Fruit fly (Drosophila melanogaster) whole organism, embryonic: ENCODE results near the gene Pss.

Experiments used
- Adf1 ChIP-seq: fragments of 200-800 bp; sonication (Bioruptor generic); IDR thresholded peaks from 2 replicates; pipeline ENCODE4 v1.3.6; 2022; ENCODE audit warnings: missing biosample characterization, missing genetic modification characterization
- Asciz ChIP-seq: fragments of 200-800 bp; sonication (Bioruptor generic); optimal IDR thresholded peaks from 2 replicates; lab custom pipeline; 2017; ENCODE audit warnings: missing biosample characterization, mild to moderate bottlenecking, missing genetic modification characterization, missing genetic modification reagents
- Awh ChIP-seq: fragments of 200-800 bp; sonication (Bioruptor generic); IDR thresholded peaks from 2 replicates; pipeline ENCODE4, ENCODE4 v1.3.6; 2022; ENCODE audit warnings: missing biosample characterization, missing genetic modification characterization
- CG10274 ChIP-seq: fragments of 200-800 bp; sonication (Bioruptor generic); optimal IDR thresholded peaks from 3 replicates; lab custom pipeline; 2017; ENCODE audit warnings: missing biosample characterization, mild to moderate bottlenecking, missing genetic modification characterization
- CG15514 ChIP-seq: fragments of 200-800 bp; sonication (Bioruptor generic); optimal IDR thresholded peaks from 3 replicates; lab custom pipeline; 2017; ENCODE audit warnings: missing biosample characterization, missing genetic modification characterization, mild to moderate bottlenecking, moderate library complexity, missing genetic modification reagents
- CG16815 ChIP-seq: fragments of 200-800 bp; sonication (Bioruptor generic); optimal IDR thresholded peaks from 3 replicates; lab custom pipeline; 2017; ENCODE audit warnings: missing biosample characterization, mild to moderate bottlenecking, missing genetic modification characterization
- CG17359 ChIP-seq: fragments of 200-800 bp; sonication (Bioruptor generic); optimal IDR thresholded peaks from 3 replicates; lab custom pipeline; 2018; ENCODE audit warnings: missing biosample characterization, mild to moderate bottlenecking, missing genetic modification characterization, moderate library complexity
- CG18262 ChIP-seq: fragments of 200-800 bp; optimal IDR thresholded peaks from 3 replicates; lab custom pipeline; 2019; ENCODE audit warnings: missing biosample characterization, mild to moderate bottlenecking, missing genetic modification characterization, moderate library complexity
- CG30403 ChIP-seq: fragments of 200-800 bp; sonication (Bioruptor generic); optimal IDR thresholded peaks from 3 replicates; lab custom pipeline; 2016; ENCODE audit warnings: missing biosample characterization, missing genetic modification characterization
- CG33213 ChIP-seq: fragments of 200-800 bp; sonication (Bioruptor generic); optimal IDR thresholded peaks from 3 replicates; lab custom pipeline; 2016; ENCODE audit warnings: missing biosample characterization, missing genetic modification characterization
- CG34376 ChIP-seq: fragments of 200-800 bp; sonication (Bioruptor generic); optimal IDR thresholded peaks from 2 replicates; lab custom pipeline; 2018; ENCODE audit warnings: missing biosample characterization, mild to moderate bottlenecking, missing genetic modification characterization
- CG4617 ChIP-seq: fragments of 200-800 bp; sonication (Bioruptor generic); optimal IDR thresholded peaks from 3 replicates; lab custom pipeline; 2016; ENCODE audit warnings: missing biosample characterization, missing genetic modification characterization, borderline replicate concordance
- CG6254 ChIP-seq: fragments of 200-800 bp; sonication (Bioruptor generic); optimal IDR thresholded peaks from 3 replicates; lab custom pipeline; 2017; ENCODE audit warnings: mild to moderate bottlenecking, missing biosample characterization, missing genetic modification reagents, missing genetic modification characterization
- CG6272 ChIP-seq: fragments of 200-800 bp; sonication (Bioruptor generic); IDR thresholded peaks from 2 replicates; pipeline ENCODE4 v1.3.6; 2022; ENCODE audit warnings: missing biosample characterization, missing genetic modification characterization
- CG6689 ChIP-seq: fragments of 200-800 bp; sonication (Bioruptor generic); IDR thresholded peaks from 2 replicates; pipeline ENCODE4 v1.3.6; 2022; ENCODE audit warnings: missing biosample characterization, missing genetic modification characterization
- CG7556 ChIP-seq: fragments of 200-800 bp; sonication (Bioruptor generic); optimal IDR thresholded peaks from 2 replicates; lab custom pipeline; 2017; ENCODE audit warnings: missing biosample characterization, mild to moderate bottlenecking, missing genetic modification characterization
- CG9609 ChIP-seq: fragments of 200-800 bp; sonication (Bioruptor generic); optimal IDR thresholded peaks from 3 replicates; lab custom pipeline; 2016; ENCODE audit warnings: missing biosample characterization, missing genetic modification characterization
- D19A ChIP-seq: fragments of 200-800 bp; optimal IDR thresholded peaks from 3 replicates; lab custom pipeline; 2019; ENCODE audit warnings: missing biosample characterization, mild to moderate bottlenecking, missing genetic modification characterization, moderate library complexity
- Dek ChIP-seq: fragments of 200-800 bp; sonication (Bioruptor generic); optimal IDR thresholded peaks from 3 replicates; lab custom pipeline; 2019; ENCODE audit warnings: missing biosample characterization, mild to moderate bottlenecking, missing genetic modification characterization, moderate library complexity
- Dref ChIP-seq: fragments of 200-800 bp; sonication (Bioruptor generic); IDR thresholded peaks from 2 replicates; pipeline ENCODE4 v1.3.6; 2022; ENCODE audit warnings: missing biosample characterization, missing genetic modification characterization
- HLH4C ChIP-seq: fragments of 200-800 bp; sonication (Bioruptor generic); IDR thresholded peaks from 3 replicates; pipeline ENCODE4 v1.3.6; 2022; ENCODE audit warnings: missing biosample characterization, missing genetic modification characterization; ENCODE audit not compliant: partially characterized antibody
- Hr78 ChIP-seq, 2 experiments: fragments of 200-800 bp in 1 of 2; fragments of >200 bp in 1 of 2; sonication (Bioruptor generic) in 1 of 2; optimal IDR thresholded peaks; 2 replicates each; lab custom pipeline; 2017 to 2019; ENCODE audit warnings: missing biosample characterization in 2 of 2, missing genetic modification characterization in 2 of 2, mild to moderate bottlenecking in 1 of 2, moderate library complexity in 1 of 2
- Kr ChIP-seq: fragments of 200-800 bp; sonication (Bioruptor generic); optimal IDR thresholded peaks from 2 replicates; lab custom pipeline; 2017; ENCODE audit warnings: missing biosample characterization, mild to moderate bottlenecking, missing genetic modification characterization
- Mad ChIP-seq: fragments of 200-800 bp; sonication (Bioruptor generic); optimal IDR thresholded peaks from 2 replicates; lab custom pipeline; 2016; ENCODE audit warnings: missing biosample characterization, missing genetic modification characterization
- Max ChIP-seq: fragments of 200-800 bp; sonication (Bioruptor generic); optimal IDR thresholded peaks from 2 replicates; lab custom pipeline; 2016; ENCODE audit warnings: missing biosample characterization, mild to moderate bottlenecking, missing genetic modification characterization
- NK7.1 ChIP-seq: fragments of 200-800 bp; sonication (Bioruptor generic); optimal IDR thresholded peaks from 3 replicates; lab custom pipeline; 2016; ENCODE audit warnings: missing biosample characterization, missing genetic modification characterization
- Sox102F ChIP-seq: fragments of 200-800 bp; sonication (Bioruptor generic); optimal IDR thresholded peaks from 2 replicates; lab custom pipeline; 2018; ENCODE audit warnings: missing biosample characterization, mild to moderate bottlenecking, missing genetic modification characterization, moderate library complexity
- ase ChIP-seq: fragments of 200-800 bp; sonication (Bioruptor generic); IDR thresholded peaks from 3 replicates; pipeline ENCODE4 v1.3.6; 2022; ENCODE audit warnings: missing biosample characterization, missing genetic modification characterization
- bsh ChIP-seq, 2 experiments: fragments of 200-800 bp; sonication (Bioruptor generic); optimal IDR thresholded peaks; 2 replicates each; lab custom pipeline; 2017 to 2018; ENCODE audit warnings: mild to moderate bottlenecking in 2 of 2, missing biosample characterization in 2 of 2, missing genetic modification characterization in 2 of 2, moderate library complexity in 1 of 2
- cg ChIP-seq: fragments of 200-800 bp; sonication (Bioruptor generic); optimal IDR thresholded peaks from 3 replicates; lab custom pipeline; 2019; ENCODE audit warnings: missing biosample characterization, mild to moderate bottlenecking, missing genetic modification characterization, moderate library complexity
- ci ChIP-seq: fragments of 200-800 bp; sonication (Bioruptor generic); IDR thresholded peaks from 3 replicates; pipeline ENCODE4 v1.3.6; 2022; ENCODE audit warnings: missing biosample characterization, missing genetic modification characterization
- da ChIP-seq: fragments of 200-800 bp; sonication (Bioruptor generic); optimal IDR thresholded peaks from 2 replicates; lab custom pipeline; 2016; ENCODE audit warnings: missing biosample characterization, missing genetic modification characterization
- dan ChIP-seq: fragments of 200-800 bp; sonication (Bioruptor generic); IDR thresholded peaks from 2 replicates; pipeline ENCODE4 v1.3.6; 2022; ENCODE audit warnings: missing biosample characterization, missing genetic modification characterization
- dmrt11E ChIP-seq: fragments of 200-800 bp; sonication (Bioruptor generic); optimal IDR thresholded peaks from 3 replicates; lab custom pipeline; 2018; ENCODE audit warnings: missing biosample characterization, mild to moderate bottlenecking, missing genetic modification characterization, moderate library complexity
- exex ChIP-seq: fragments of 200-800 bp; sonication (Bioruptor generic); optimal IDR thresholded peaks from 4 replicates; lab custom pipeline; 2018; ENCODE audit warnings: missing biosample characterization, mild to moderate bottlenecking, missing genetic modification characterization, moderate library complexity
- ftz-f1 ChIP-seq: fragments of 200-800 bp; sonication (Bioruptor generic); optimal IDR thresholded peaks from 2 replicates; lab custom pipeline; 2016; ENCODE audit warnings: missing biosample characterization, missing genetic modification characterization
- gcm2 ChIP-seq: fragments of 200-800 bp; sonication (Bioruptor generic); optimal IDR thresholded peaks from 2 replicates; lab custom pipeline; 2016; ENCODE audit warnings: missing biosample characterization, missing genetic modification characterization
- her ChIP-seq: fragments of 200-800 bp; sonication (Bioruptor generic); optimal IDR thresholded peaks from 2 replicates; lab custom pipeline; 2016; ENCODE audit warnings: missing biosample characterization, missing genetic modification characterization
- knrl ChIP-seq: fragments of 200-800 bp; sonication (Bioruptor generic); IDR thresholded peaks from 3 replicates; pipeline ENCODE4 v1.3.6; 2022; ENCODE audit warnings: missing biosample characterization, missing genetic modification characterization; ENCODE audit not compliant: partially characterized antibody
- lab ChIP-seq: fragments of 200-800 bp; sonication (Bioruptor generic); optimal IDR thresholded peaks from 3 replicates; lab custom pipeline; 2017; ENCODE audit warnings: missing biosample characterization, missing genetic modification characterization, mild to moderate bottlenecking, moderate library complexity, missing genetic modification reagents
- mam ChIP-seq: fragments of 200-800 bp; sonication (Bioruptor generic); optimal IDR thresholded peaks from 3 replicates; lab custom pipeline; 2016; ENCODE audit warnings: missing biosample characterization, missing genetic modification characterization
- nmo ChIP-seq: fragments of 200-800 bp; sonication (Bioruptor generic); optimal IDR thresholded peaks from 2 replicates; lab custom pipeline; 2018; ENCODE audit warnings: missing biosample characterization, mild to moderate bottlenecking, missing genetic modification characterization, moderate library complexity
- nom ChIP-seq: fragments of 200-800 bp; sonication (Bioruptor generic); optimal IDR thresholded peaks from 2 replicates; lab custom pipeline; 2017; ENCODE audit warnings: missing biosample characterization, missing genetic modification characterization, mild to moderate bottlenecking, moderate library complexity, missing genetic modification reagents
- phol ChIP-seq: fragments of 200-800 bp; sonication (Bioruptor generic); optimal IDR thresholded peaks from 3 replicates; lab custom pipeline; 2018; ENCODE audit warnings: missing biosample characterization, mild to moderate bottlenecking, missing genetic modification characterization, moderate library complexity
- pros ChIP-seq: fragments of 200-800 bp; sonication (Bioruptor generic); optimal IDR thresholded peaks from 3 replicates; lab custom pipeline; 2019; ENCODE audit warnings: missing biosample characterization, mild to moderate bottlenecking, missing genetic modification characterization, moderate library complexity
- row ChIP-seq: fragments of 200-800 bp; sonication (Bioruptor generic); IDR thresholded peaks from 3 replicates; pipeline ENCODE4 v1.3.6; 2022; ENCODE audit warnings: missing biosample characterization, missing genetic modification characterization
- sens ChIP-seq: fragments of 200-800 bp; sonication (Bioruptor generic); peaks from one replicate; lab custom pipeline; 2016; ENCODE audit warnings: missing biosample characterization, missing genetic modification characterization
- sens-2 ChIP-seq: fragments of 200-800 bp; sonication (Bioruptor generic); IDR thresholded peaks from 2 replicates; pipeline ENCODE4 v1.3.6; 2022; ENCODE audit warnings: missing biosample characterization, missing genetic modification characterization
- tgo ChIP-seq: fragments of 200-800 bp; sonication (Bioruptor generic); IDR thresholded peaks from 3 replicates; pipeline ENCODE4 v1.3.6; 2022; ENCODE audit warnings: missing biosample characterization, missing genetic modification characterization
- tio ChIP-seq: fragments of 200-800 bp; sonication (Bioruptor generic); optimal IDR thresholded peaks from 2 replicates; lab custom pipeline; 2017; ENCODE audit warnings: missing biosample characterization, missing genetic modification characterization, inconsistent platforms
- unpg ChIP-seq: fragments of 200-800 bp; sonication (Bioruptor generic); optimal IDR thresholded peaks from 3 replicates; lab custom pipeline; 2018; ENCODE audit warnings: missing biosample characterization, mild to moderate bottlenecking, missing genetic modification characterization, moderate library complexity

The Pss gene

DNA sequence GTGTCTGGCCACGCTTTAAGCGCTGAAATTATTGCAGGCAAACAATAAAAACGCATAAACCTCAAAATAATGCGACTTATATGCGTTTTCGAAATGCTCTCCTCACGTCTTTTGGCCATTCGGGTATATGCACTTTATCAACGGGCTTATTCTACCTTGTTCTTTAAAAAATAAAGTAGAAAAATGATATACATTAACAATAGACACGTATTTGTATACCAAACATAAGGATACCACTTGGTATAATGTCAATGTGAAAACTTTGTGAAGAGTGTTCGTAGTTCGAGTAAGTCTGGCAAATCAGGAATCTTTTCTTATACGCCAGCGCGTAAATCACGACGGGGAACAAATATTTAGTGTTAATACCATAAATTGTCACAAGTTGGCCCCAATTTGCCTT, 30.4 kb upstream of the Pss start (continued):
- no peak for TF ChIP-seq gcm2
- no peak for TF ChIP-seq NK7.1 (GFP tag; lab: Kevin White, UChicago)
- TF ChIP-seq her = no peak
- no peak for TF ChIP-seq Kr (GFP tag; lab: Kevin White, UChicago)
- no peak for TF ChIP-seq Awh
- no peak for TF ChIP-seq ase (GFP tag; lab: Robert Waterston, UW)
- TF ChIP-seq ci = 0 out of 3 replicates have a peak, but pooled peaks have one; percentile 32
- no peak for TF ChIP-seq CG6272 (GFP tag; lab: Robert Waterston, UW)
- no peak for TF ChIP-seq knrl (GFP tag; lab: Robert Waterston, UW)
- peak; percentile 80 for TF ChIP-seq sens
- peak in 1 of 2 experiments; percentile 41 for TF ChIP-seq bsh (GFP tag; optimal IDR thresholded peaks at IDR 0.05; lab: Kevin White, UChicago)
- no peak for TF ChIP-seq CG6254
- no peak for TF ChIP-seq exex (tag; lab: Kevin White, UChicago)
- TF ChIP-seq Asciz (GFP tag; lab: Kevin White, UChicago) = no peak
- TF ChIP-seq dmrt11E (tag; lab: Kevin White, UChicago) = no peak
- TF ChIP-seq CG10274 (GFP tag; lab: Kevin White, UChicago) = no peak
- TF ChIP-seq nmo (GFP tag; lab: Kevin White, UChicago) = no peak
- TF ChIP-seq tgo (GFP tag; lab: Robert Waterston, UW) = 0 out of 3 replicates have a peak, but pooled peaks have one; percentile 25
- TF ChIP-seq D19A (tag; lab: Kevin White, UChicago) = peak; percentile 74
- TF ChIP-seq CG7556 = no peak
- peak; percentile 36 for TF ChIP-seq CG17359 (tag; lab: Kevin White, UChicago)
- TF ChIP-seq lab (GFP tag; lab: Kevin White, UChicago) = no peak
- no peak for TF ChIP-seq CG34376
- no peak for TF ChIP-seq sens-2 (GFP tag; lab: Robert Waterston, UW)
- no peak for TF ChIP-seq Hr78 (GFP tag; optimal IDR thresholded peaks at IDR 0.05; lab: Kevin White, UChicago)
- TF ChIP-seq tio = no peak
- no peak for TF ChIP-seq cg
- no peak for TF ChIP-seq CG33213 (GFP tag; lab: Kevin White, UChicago)
- TF ChIP-seq CG18262 (tag; lab: Kevin White, UChicago) = peak; percentile 9
- TF ChIP-seq CG6689 = no peak
- TF ChIP-seq Mad = no peak
- no peak for TF ChIP-seq CG9609 (GFP tag; lab: Kevin White, UChicago)
- TF ChIP-seq Max (GFP tag; lab: Kevin White, UChicago) = no peak
- TF ChIP-seq Sox102F (GFP tag; lab: Kevin White, UChicago) = peak; percentile 63
- peak; percentile 16 for TF ChIP-seq unpg (GFP tag; lab: Kevin White, UChicago)
- peak; percentile 32; the same call in 1 of the 3 replicates for TF ChIP-seq row (GFP tag; lab: Robert Waterston, UW)
- no peak for TF ChIP-seq Dref (GFP tag; lab: Robert Waterston, UW)
- TF ChIP-seq CG16815 (GFP tag; lab: Kevin White, UChicago) = no peak
- TF ChIP-seq dan (GFP tag; lab: Robert Waterston, UW) = no peak
- no peak for TF ChIP-seq mam (GFP tag; lab: Kevin White, UChicago)
- TF ChIP-seq pros (GFP tag; lab: Kevin White, UChicago) = no peak
- no peak for TF ChIP-seq CG4617 (GFP tag; lab: Kevin White, UChicago)
- no peak for TF ChIP-seq Dek (tag; lab: Kevin White, UChicago)
- no peak for TF ChIP-seq da
- TF ChIP-seq Adf1 = no peak
- TF ChIP-seq phol = peak; percentile 19
- TF ChIP-seq ftz-f1 (GFP tag; lab: Kevin White, UChicago) = no peak
- no peak for TF ChIP-seq CG30403
- no peak for TF ChIP-seq HLH4C
- no peak for TF ChIP-seq CG15514 (GFP tag; lab: Kevin White, UChicago)
- TF ChIP-seq nom (GFP tag; lab: Kevin White, UChicago) = peak; percentile 20
